Fruit fly (Drosophila melanogaster): Measurements from ENCODE around the gene Prp18.

DNA sequence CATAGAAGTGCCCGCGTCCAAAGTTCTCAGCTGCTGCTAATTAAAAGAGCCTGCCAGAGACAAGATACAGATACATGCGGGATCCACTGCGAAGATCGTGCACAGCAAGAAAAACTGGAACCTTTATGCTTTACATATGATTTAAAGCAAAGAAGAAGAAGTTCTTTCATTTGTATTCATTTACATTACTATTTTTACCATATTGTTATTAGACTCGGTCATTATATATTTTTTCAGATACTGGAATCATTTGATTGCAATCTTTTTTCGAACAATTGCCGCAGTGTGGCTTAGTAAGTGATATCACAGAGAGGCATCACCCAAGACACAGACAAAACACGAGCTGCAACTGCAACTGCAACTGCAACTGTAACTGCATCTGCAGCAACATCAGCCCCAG is 44.1 kb upstream of the Prp18 start:
- no peak for TF ChIP-seq brk (GFP tag; optimal IDR thresholded peaks at IDR 0.05)
- TF ChIP-seq psq (GFP tag; optimal IDR thresholded peaks at IDR 0.05): no peak
- no peak for TF ChIP-seq woc (GFP tag; optimal IDR thresholded peaks at IDR 0.05)
- TF ChIP-seq dl (GFP tag; optimal IDR thresholded peaks at IDR 0.05; ENCODE audit: insufficient read depth in 1 of 2, partially characterized antibody in 2 of 2): no peak
- no peak for TF ChIP-seq Vsx2 (GFP tag; optimal IDR thresholded peaks at IDR 0.05; ENCODE audit: partially characterized antibody)
- no peak for TF ChIP-seq sv (GFP tag; optimal IDR thresholded peaks at IDR 0.05)
- TF ChIP-seq CrebA (GFP tag; optimal IDR thresholded peaks at IDR 0.05; ENCODE audit: borderline replicate concordance): no peak
- no peak for TF ChIP-seq jim (GFP tag; optimal IDR thresholded peaks at IDR 0.05)
- no peak for TF ChIP-seq tai (GFP tag; optimal IDR thresholded peaks at IDR 0.05)

All from whole organism, wandering third instar larva.